Worm (Caenorhabditis elegans) whole organism, early embryonic: Measurements from ENCODE around the gene ZC196.3.

Source experiments
- B0310.2 ChIP-seq: sonication (generic microtip); optimal IDR thresholded peaks from 2 replicates; lab custom pipeline; 2016; ENCODE audit warnings: mild to moderate bottlenecking, missing genetic modification characterization, missing compliant biosample characterization
- aly-1 ChIP-seq: sonication (generic microtip); optimal IDR thresholded peaks from 2 replicates; lab custom pipeline; 2016; ENCODE audit warnings: missing genetic modification characterization, missing compliant biosample characterization
- ama-1 ChIP-seq: fragments of 150-350 bp; optimal IDR thresholded peaks from 2 replicates; lab custom pipeline; 2014

- no peak for TF ChIP-seq ama-1 (lab: Kevin White, UChicago)
- TF ChIP-seq B0310.2 = no peak
- no peak for TF ChIP-seq aly-1 (tag; lab: Kevin White, UChicago)
Observed at ce11 chrV:8776270-8776669, 39.8 kb downstream of the ZC196.3 start, which contains the start of gene B0507.1.
